Worm (Caenorhabditis elegans) whole organism, L3 larva: ENCODE measurements around the gene irld-26.

Experiments used
- ZK546.5 ChIP-seq: sonication (generic microtip); optimal IDR thresholded peaks from 2 replicates; lab custom pipeline; 2017; ENCODE audit warnings: missing biosample characterization, missing genetic modification characterization
- elt-3 ChIP-seq, 3 experiments: fragments of 150-350 bp in 1 of 3; sonication (generic microtip) in 2 of 3; optimal IDR thresholded peaks; 2 replicates in 2 of 3; 4 replicates in 1 of 3; lab custom pipeline; 2014 to 2017; ENCODE audit warnings: missing biosample characterization in 3 of 3, missing genetic modification characterization in 3 of 3
- fos-1 ChIP-seq: fragments of 150-350 bp; optimal IDR thresholded peaks from 2 replicates; lab custom pipeline; 2014; ENCODE audit warnings: missing biosample characterization, missing genetic modification characterization
- nhr-12 ChIP-seq: fragments of 150-350 bp; optimal IDR thresholded peaks from 2 replicates; lab custom pipeline; 2014; ENCODE audit warnings: missing biosample characterization, missing genetic modification characterization
- nhr-237 ChIP-seq: fragments of 150-350 bp; optimal IDR thresholded peaks from 2 replicates; lab custom pipeline; 2014; ENCODE audit warnings: missing biosample characterization, missing genetic modification characterization
- pqm-1 ChIP-seq: fragments of 150-350 bp; optimal IDR thresholded peaks from 2 replicates; lab custom pipeline; 2017; ENCODE audit warnings: missing biosample characterization, missing genetic modification characterization, inconsistent platforms
- skn-1 ChIP-seq: fragments of 150-350 bp; optimal IDR thresholded peaks from 2 replicates; lab custom pipeline; 2014; ENCODE audit warnings: missing biosample characterization, missing genetic modification characterization
- snpc-4 ChIP-seq: fragments of 150-350 bp; optimal IDR thresholded peaks from 2 replicates; lab custom pipeline; 2014; ENCODE audit warnings: missing biosample characterization, missing genetic modification characterization
- unc-62 ChIP-seq: fragments of 150-350 bp; sonication (generic microtip); optimal IDR thresholded peaks from 4 replicates; lab custom pipeline; 2014; ENCODE audit warnings: missing biosample characterization, missing genetic modification reagents, missing genetic modification characterization

DNA sequence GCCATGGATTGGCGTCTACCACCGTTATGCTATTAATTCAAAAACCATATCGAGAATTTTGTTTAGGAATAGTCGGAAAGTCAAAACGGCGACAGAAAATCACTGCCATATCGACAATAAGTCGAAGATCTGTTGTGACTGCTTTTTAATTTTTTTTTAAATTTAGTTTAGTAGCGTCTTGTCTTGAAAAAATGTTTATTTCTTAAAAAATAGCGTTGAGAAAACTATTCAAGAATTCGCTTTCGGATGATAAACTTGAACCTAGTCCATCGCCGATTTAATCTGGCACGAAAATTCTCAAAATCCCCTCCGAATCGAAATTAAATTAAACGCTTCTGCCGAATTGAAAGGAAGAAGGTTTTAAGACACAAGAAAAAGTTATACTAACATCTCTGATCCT, 12.9 kb upstream of the irld-26 start, which contains the start of gene srh-279:
- TF ChIP-seq unc-62 (GFP tag; lab: Kevin White, UChicago) (no peak), snpc-4 (tag; lab: Kevin White, UChicago) (no peak), nhr-237 (tag; lab: Kevin White, UChicago) (no peak), skn-1 (no peak), ZK546.5 (tag; lab: Kevin White, UChicago) (no peak), elt-3 (tag; optimal IDR thresholded peaks at IDR 0.05; lab: Kevin White, UChicago) (no peak), pqm-1 (tag; lab: Kevin White, UChicago) (no peak), fos-1 (tag; lab: Kevin White, UChicago) (no peak), nhr-12 (tag; lab: Kevin White, UChicago) (no peak)
